Worm (Caenorhabditis elegans) whole organism, midembryonic: Measurements from ENCODE around the gene thoc-5.
A peak's percentile ranks its signal among the peaks of the same experiment; 100 is the strongest.

Experiments
- T22C8.4 ChIP-seq: fragments of 200-800 bp; sonication (Bioruptor generic); IDR thresholded peaks from 2 replicates; pipeline ENCODE4 v1.3.6; 2022; ENCODE audit warnings: missing genetic modification characterization, missing compliant biosample characterization
- cog-1 ChIP-seq: sonication (generic microtip); optimal IDR thresholded peaks from 2 replicates; lab custom pipeline; 2016; ENCODE audit warnings: missing genetic modification characterization, missing compliant biosample characterization
- flt-1 ChIP-seq: fragments of 200-800 bp; sonication (Bioruptor generic); IDR thresholded peaks from 2 replicates; pipeline ENCODE4 v1.3.6; 2022; ENCODE audit warnings: missing genetic modification characterization, missing compliant biosample characterization
- ref-1 ChIP-seq: fragments of 200-800 bp; sonication (Bioruptor generic); conservative IDR thresholded peaks from 2 replicates; pipeline ENCODE4 v1.3.6; 2022; ENCODE audit warnings: missing genetic modification reagents, missing genetic modification characterization, missing compliant biosample characterization
- ztf-23 ChIP-seq: fragments of 200-800 bp; sonication (Bioruptor generic); IDR thresholded peaks from 2 replicates; pipeline ENCODE4 v1.3.6; 2022; ENCODE audit warnings: missing genetic modification reagents, missing genetic modification characterization, missing compliant biosample characterization
- ztf-29 ChIP-seq: fragments of 200-800 bp; sonication (Bioruptor generic); IDR thresholded peaks from 2 replicates; pipeline ENCODE4 v1.3.6; 2022; ENCODE audit warnings: missing genetic modification reagents, missing genetic modification characterization, missing compliant biosample characterization

- TF ChIP-seq flt-1 (GFP tag; lab: Robert Waterston, UW) (peak; percentile 15; the same call in 1 of the 2 replicates), cog-1 (tag; lab: Kevin White, UChicago) (no peak), ztf-29 (GFP tag; lab: Robert Waterston, UW) (no peak), ztf-23 (GFP tag; lab: Robert Waterston, UW) (peak; percentile 76), T22C8.4 (GFP tag; lab: Robert Waterston, UW) (peak; percentile 94), ref-1 (GFP tag; lab: Robert Waterston, UW) (no peak)
Observed at ce11 chrIII:5308278-5308677, 40.9 kb downstream of the thoc-5 start, which contains the start of gene mog-3.
